Worm (Caenorhabditis elegans) whole organism, early embryonic: ENCODE data around the gene R10E11.9.

ENCODE experiments used
- B0310.2 ChIP-seq: sonication (generic microtip); optimal IDR thresholded peaks from 2 replicates; lab custom pipeline; 2016; ENCODE audit warnings: mild to moderate bottlenecking, missing genetic modification characterization, missing compliant biosample characterization
- F13C5.2 ChIP-seq: sonication (generic microtip); optimal IDR thresholded peaks from 2 replicates; lab custom pipeline; 2017; ENCODE audit warnings: mild to moderate bottlenecking, missing genetic modification characterization, inconsistent platforms, missing compliant biosample characterization
- aly-1 ChIP-seq: sonication (generic microtip); optimal IDR thresholded peaks from 2 replicates; lab custom pipeline; 2016; ENCODE audit warnings: missing genetic modification characterization, missing compliant biosample characterization
- ama-1 ChIP-seq: fragments of 150-350 bp; optimal IDR thresholded peaks from 2 replicates; lab custom pipeline; 2014
- ceh-13 ChIP-seq: fragments of 200-800 bp; sonication (Bioruptor generic); optimal IDR thresholded peaks from 2 replicates; lab custom pipeline; 2018; ENCODE audit warnings: mild to moderate bottlenecking, missing genetic modification characterization, missing compliant biosample characterization
- ceh-36 ChIP-seq: sonication (generic microtip); optimal IDR thresholded peaks from 2 replicates; lab custom pipeline; 2016; ENCODE audit warnings: missing genetic modification characterization, inconsistent platforms, missing compliant biosample characterization
- ets-7 ChIP-seq: sonication (generic microtip); optimal IDR thresholded peaks from 2 replicates; lab custom pipeline; 2016; ENCODE audit warnings: missing genotype, missing genetic modification characterization, missing compliant biosample characterization
- flt-1 ChIP-seq: fragments of 200-800 bp; sonication (Bioruptor generic); IDR thresholded peaks from 2 replicates; pipeline ENCODE4 v1.3.6; 2022; ENCODE audit warnings: missing genetic modification characterization, missing compliant biosample characterization
- hmbx-1 ChIP-seq: sonication (generic microtip); optimal IDR thresholded peaks from 2 replicates; lab custom pipeline; 2016; ENCODE audit warnings: mild to moderate bottlenecking, missing genetic modification characterization, missing compliant biosample characterization
- hmg-4 ChIP-seq: fragments of 200-800 bp; sonication (Bioruptor generic); optimal IDR thresholded peaks from 2 replicates; lab custom pipeline; 2018; ENCODE audit warnings: mild to moderate bottlenecking, missing genetic modification characterization, missing compliant biosample characterization
- hnd-1 ChIP-seq: sonication (generic microtip); optimal IDR thresholded peaks from 2 replicates; lab custom pipeline; 2016; ENCODE audit warnings: missing genetic modification characterization, missing compliant biosample characterization
- pes-1 ChIP-seq: fragments of 200-800 bp; sonication (Bioruptor generic); IDR thresholded peaks from 2 replicates; pipeline ENCODE4 v1.3.6; 2022; ENCODE audit warnings: missing genetic modification reagents, missing genetic modification characterization, missing compliant biosample characterization
- scrt-1 ChIP-seq: fragments of 200-800 bp; sonication (Bioruptor generic); IDR thresholded peaks from 2 replicates; pipeline ENCODE4 v1.3.6; 2022; ENCODE audit warnings: missing genetic modification characterization, missing compliant biosample characterization
- sea-1 ChIP-seq: fragments of 200-800 bp; sonication (Bioruptor generic); conservative IDR thresholded peaks from 2 replicates; pipeline ENCODE4 v1.3.6; 2022; ENCODE audit warnings: missing genetic modification characterization, missing compliant biosample characterization
- tbx-11 ChIP-seq: fragments of 200-800 bp; sonication (Bioruptor generic); IDR thresholded peaks from 2 replicates; pipeline ENCODE4 v1.3.6; 2022; ENCODE audit warnings: missing genetic modification characterization, missing compliant biosample characterization
- tbx-37 ChIP-seq: fragments of 200-800 bp; sonication (Bioruptor generic); conservative IDR thresholded peaks from 2 replicates; pipeline ENCODE4 v1.3.6; 2022; ENCODE audit warnings: missing genetic modification reagents, missing genetic modification characterization, missing compliant biosample characterization
- tra-4 ChIP-seq: sonication (generic microtip); optimal IDR thresholded peaks from 2 replicates; lab custom pipeline; 2017; ENCODE audit warnings: missing genetic modification characterization, missing compliant biosample characterization

R10E11.9 gene

ce11 chrIII:9765465-9765900 lies 28.0 kb downstream of the R10E11.9 start:
- peak; percentile 98 for TF ChIP-seq ama-1
- peak; percentile 82 for TF ChIP-seq pes-1
- no peak for TF ChIP-seq ets-7 (tag; lab: Kevin White, UChicago)
- TF ChIP-seq tbx-11 = peak; percentile 83
- peak; percentile 89 for TF ChIP-seq flt-1 (GFP tag; lab: Robert Waterston, UW)
- peak; percentile 26 for TF ChIP-seq hnd-1 (tag; lab: Kevin White, UChicago)
- TF ChIP-seq F13C5.2 (tag; lab: Kevin White, UChicago) = peak; percentile 96
- TF ChIP-seq aly-1 (tag; lab: Kevin White, UChicago) = peak; percentile 40
- peak; percentile 91 for TF ChIP-seq B0310.2 (tag; lab: Kevin White, UChicago)
- TF ChIP-seq hmbx-1 (tag; lab: Kevin White, UChicago) = peak; percentile 81
- peak; percentile 89 for TF ChIP-seq hmg-4
- TF ChIP-seq scrt-1 (GFP tag; lab: Robert Waterston, UW) = peak; percentile 81
- TF ChIP-seq ceh-13 (GFP tag; lab: Kevin White, UChicago) = peak; percentile 54
- peak; percentile 87 for TF ChIP-seq ceh-36
- peak; percentile 97 for TF ChIP-seq tra-4
- peak; percentile 80; the same call in 1 of the 2 replicates for TF ChIP-seq tbx-37 (GFP tag; lab: Robert Waterston, UW)
- peak; percentile 96 for TF ChIP-seq sea-1 (GFP tag; lab: Robert Waterston, UW)

ce11 chrIII:9764718-9765117 lies 28.7 kb downstream of the R10E11.9 start:
- no peak for TF ChIP-seq ceh-13 (GFP tag; lab: Kevin White, UChicago)
- TF ChIP-seq sea-1 (GFP tag; lab: Robert Waterston, UW) = 0 out of 2 replicates have a peak, but pooled peaks have one; percentile 36

- TF ChIP-seq hnd-1 (tag; lab: Kevin White, UChicago) = no peak
- TF ChIP-seq ceh-36 = no peak
- no peak for TF ChIP-seq sea-1 (GFP tag; lab: Robert Waterston, UW)
- TF ChIP-seq tra-4 = no peak
- no peak for TF ChIP-seq scrt-1 (GFP tag; lab: Robert Waterston, UW)
- TF ChIP-seq ceh-13 (GFP tag; lab: Kevin White, UChicago) = no peak
- TF ChIP-seq aly-1 (tag; lab: Kevin White, UChicago) = no peak
- TF ChIP-seq ama-1 = no peak
- no peak for TF ChIP-seq tbx-11
- TF ChIP-seq hmg-4 = no peak
- no peak for TF ChIP-seq B0310.2 (tag; lab: Kevin White, UChicago)
- no peak for TF ChIP-seq hmbx-1 (tag; lab: Kevin White, UChicago)
- TF ChIP-seq ets-7 (tag; lab: Kevin White, UChicago) = no peak
- no peak for TF ChIP-seq tbx-37 (GFP tag; lab: Robert Waterston, UW)
- no peak for TF ChIP-seq flt-1 (GFP tag; lab: Robert Waterston, UW)
- TF ChIP-seq pes-1 = no peak
- TF ChIP-seq F13C5.2 (tag; lab: Kevin White, UChicago) = no peak
These were observed 31.2 kb downstream of the R10E11.9 start, which contains the start of gene gcc-2 for ce11 chrIII:9762093-9762748. gcc-2 (minus strand) TSS chrIII:9762143.

- TF ChIP-seq B0310.2 (tag; lab: Kevin White, UChicago) = no peak
- no peak for TF ChIP-seq scrt-1 (GFP tag; lab: Robert Waterston, UW)
- TF ChIP-seq ets-7 (tag; lab: Kevin White, UChicago) = no peak
- TF ChIP-seq ceh-36 = no peak
- no peak for TF ChIP-seq tbx-11
- TF ChIP-seq hmbx-1 (tag; lab: Kevin White, UChicago) = no peak
- no peak for TF ChIP-seq pes-1
- TF ChIP-seq flt-1 (GFP tag; lab: Robert Waterston, UW) = no peak
- no peak for TF ChIP-seq hnd-1 (tag; lab: Kevin White, UChicago)
- TF ChIP-seq tbx-37 (GFP tag; lab: Robert Waterston, UW) = no peak
These were observed 33.3 kb downstream of the R10E11.9 start for ce11 chrIII:9760184-9760583.

ce11 chrIII:9758848-9759247 lies 34.6 kb downstream of the R10E11.9 start, which contains the start of gene rmd-1:
rmd-1 (plus strand) TSS chrIII:9759094.
- TF ChIP-seq tra-4 = no peak
- TF ChIP-seq ama-1 = no peak
- TF ChIP-seq hmbx-1 (tag; lab: Kevin White, UChicago) = no peak
- no peak for TF ChIP-seq tbx-37 (GFP tag; lab: Robert Waterston, UW)
- TF ChIP-seq B0310.2 (tag; lab: Kevin White, UChicago) = no peak

ce11 chrIII:9757414-9757813 lies 36.0 kb downstream of the R10E11.9 start, which contains the start of gene vps-53:
vps-53 (minus strand) TSS chrIII:9757514.
- no peak for TF ChIP-seq tra-4
- no peak for TF ChIP-seq hmbx-1 (tag; lab: Kevin White, UChicago)
- TF ChIP-seq flt-1 (GFP tag; lab: Robert Waterston, UW) = no peak
- no peak for TF ChIP-seq aly-1 (tag; lab: Kevin White, UChicago)
- no peak for TF ChIP-seq hnd-1 (tag; lab: Kevin White, UChicago)

ce11 chrIII:9752852-9753251 lies 40.6 kb downstream of the R10E11.9 start, which contains the start of gene ech-6:
ech-6 (minus strand) TSS chrIII:9752883.
- TF ChIP-seq scrt-1 (GFP tag; lab: Robert Waterston, UW) (no peak), tbx-11 (no peak), flt-1 (GFP tag; lab: Robert Waterston, UW) (no peak), sea-1 (GFP tag; lab: Robert Waterston, UW) (no peak)

ce11 chrIII:9751074-9751473 lies 42.4 kb downstream of the R10E11.9 start, which contains the start of gene T05G5.5:
T05G5.5 (minus strand) TSS chrIII:9751432.
- TF ChIP-seq ceh-36 = no peak
- TF ChIP-seq F13C5.2 (tag; lab: Kevin White, UChicago) = no peak
- TF ChIP-seq flt-1 (GFP tag; lab: Robert Waterston, UW) = no peak
- TF ChIP-seq scrt-1 (GFP tag; lab: Robert Waterston, UW) = no peak
- no peak for TF ChIP-seq ceh-13 (GFP tag; lab: Kevin White, UChicago)
- no peak for TF ChIP-seq hmg-4
- no peak for TF ChIP-seq tbx-37 (GFP tag; lab: Robert Waterston, UW)
- no peak for TF ChIP-seq ama-1
- TF ChIP-seq ets-7 (tag; lab: Kevin White, UChicago) = no peak
- TF ChIP-seq aly-1 (tag; lab: Kevin White, UChicago) = no peak
- TF ChIP-seq hnd-1 (tag; lab: Kevin White, UChicago) = no peak
- no peak for TF ChIP-seq B0310.2 (tag; lab: Kevin White, UChicago)
- no peak for TF ChIP-seq pes-1
- TF ChIP-seq tbx-11 = no peak
- TF ChIP-seq sea-1 (GFP tag; lab: Robert Waterston, UW) = no peak
- no peak for TF ChIP-seq tra-4
- no peak for TF ChIP-seq hmbx-1 (tag; lab: Kevin White, UChicago)
